Fruit fly (Drosophila melanogaster) whole organism, embryonic: ENCODE data around the gene CG1847.
A peak's percentile ranks its signal among the peaks of the same experiment; 100 is the strongest.

Source experiments
- B-H2 ChIP-seq: fragments of 200-800 bp; sonication (Bioruptor generic); optimal IDR thresholded peaks from 2 replicates; lab custom pipeline; 2018; ENCODE audit warnings: missing biosample characterization, mild to moderate bottlenecking, missing genetic modification characterization
- CG10274 ChIP-seq: fragments of 200-800 bp; sonication (Bioruptor generic); optimal IDR thresholded peaks from 3 replicates; lab custom pipeline; 2017; ENCODE audit warnings: missing biosample characterization, mild to moderate bottlenecking, missing genetic modification characterization
- CG10366 ChIP-seq: fragments of 200-800 bp; sonication (Bioruptor generic); IDR thresholded peaks from 2 replicates; pipeline ENCODE4 v1.3.6; 2022; ENCODE audit warnings: missing biosample characterization, missing genetic modification characterization
- CG10543 ChIP-seq: fragments of 200-800 bp; sonication (Bioruptor generic); optimal IDR thresholded peaks from 3 replicates; lab custom pipeline; 2017; ENCODE audit warnings: missing biosample characterization, mild to moderate bottlenecking, missing genetic modification characterization, moderate library complexity
- CG11398 ChIP-seq: fragments of 200-800 bp; sonication (Bioruptor generic); optimal IDR thresholded peaks from 2 replicates; lab custom pipeline; 2016; ENCODE audit warnings: missing biosample characterization, missing genetic modification characterization
- CG11456 ChIP-seq: fragments of 200-800 bp; sonication (Bioruptor generic); IDR thresholded peaks from 3 replicates; pipeline ENCODE4 v1.3.6; 2022; ENCODE audit warnings: missing biosample characterization, missing genetic modification characterization
- CG12236 ChIP-seq: fragments of 200-800 bp; sonication (Bioruptor generic); optimal IDR thresholded peaks from 2 replicates; lab custom pipeline; 2016; ENCODE audit warnings: missing biosample characterization, missing genetic modification characterization
- CG12391 ChIP-seq: fragments of 200-800 bp; sonication (Bioruptor generic); optimal IDR thresholded peaks from 3 replicates; lab custom pipeline; 2018; ENCODE audit warnings: missing biosample characterization, mild to moderate bottlenecking, missing genetic modification characterization, moderate library complexity
- CG12769 ChIP-seq: fragments of 200-800 bp; sonication (Bioruptor generic); optimal IDR thresholded peaks from 2 replicates; lab custom pipeline; 2019; ENCODE audit warnings: missing biosample characterization, mild to moderate bottlenecking, missing genetic modification characterization, moderate library complexity
- CG13894 ChIP-seq: fragments of 200-800 bp; sonication (Bioruptor generic); optimal IDR thresholded peaks from 3 replicates; lab custom pipeline; 2018; ENCODE audit warnings: missing biosample characterization, mild to moderate bottlenecking, missing genetic modification characterization, moderate library complexity
- CG1602 ChIP-seq: fragments of 200-800 bp; sonication (Bioruptor generic); optimal IDR thresholded peaks from 3 replicates; lab custom pipeline; 2016; ENCODE audit warnings: missing biosample characterization, missing genetic modification characterization
- CG16863 ChIP-seq: fragments of 200-800 bp; sonication (Bioruptor generic); optimal IDR thresholded peaks from 3 replicates; lab custom pipeline; 2016; ENCODE audit warnings: missing biosample characterization, missing genetic modification characterization
- CG17186 ChIP-seq: fragments of 200-800 bp; sonication (Bioruptor generic); optimal IDR thresholded peaks from 3 replicates; lab custom pipeline; 2017; ENCODE audit warnings: missing biosample characterization, missing genetic modification reagents, missing genetic modification characterization
- CG17912 ChIP-seq: fragments of 200-800 bp; sonication (Bioruptor generic); optimal IDR thresholded peaks from 2 replicates; lab custom pipeline; 2018; ENCODE audit warnings: missing biosample characterization, mild to moderate bottlenecking, missing genetic modification characterization
- CG2199 ChIP-seq: fragments of 200-800 bp; sonication (Bioruptor generic); IDR thresholded peaks from 3 replicates; pipeline ENCODE4 v1.3.6; 2022; ENCODE audit warnings: missing biosample characterization, missing genetic modification characterization
- CG2678 ChIP-seq: fragments of 200-800 bp; sonication (Bioruptor generic); optimal IDR thresholded peaks from 3 replicates; lab custom pipeline; 2019; ENCODE audit warnings: missing biosample characterization, mild to moderate bottlenecking, missing genetic modification characterization, moderate library complexity
- CG32767 ChIP-seq: fragments of 200-800 bp; sonication (Bioruptor generic); IDR thresholded peaks from 2 replicates; pipeline ENCODE4 v1.3.6; 2022; ENCODE audit warnings: missing biosample characterization, missing genetic modification characterization
- CG3847 ChIP-seq: fragments of 200-800 bp; sonication (Bioruptor generic); IDR thresholded peaks from 2 replicates; pipeline ENCODE4 v1.3.6; 2022; ENCODE audit warnings: missing biosample characterization, missing genetic modification characterization
- CG4854 ChIP-seq: fragments of 200-800 bp; sonication (Bioruptor generic); optimal IDR thresholded peaks from 2 replicates; lab custom pipeline; 2016; ENCODE audit warnings: missing biosample characterization, missing genetic modification characterization, inconsistent platforms
- CG8388 ChIP-seq: fragments of 200-800 bp; sonication (Bioruptor generic); optimal IDR thresholded peaks from 2 replicates; lab custom pipeline; 2019; ENCODE audit warnings: missing biosample characterization, mild to moderate bottlenecking, missing genetic modification characterization, moderate library complexity
- CG8478 ChIP-seq: fragments of >200 bp; optimal IDR thresholded peaks from 2 replicates; lab custom pipeline; 2018
- CG9797 ChIP-seq: fragments of 200-800 bp; sonication (Bioruptor generic); optimal IDR thresholded peaks from 3 replicates; lab custom pipeline; 2018; ENCODE audit warnings: missing biosample characterization, mild to moderate bottlenecking, missing genetic modification characterization
- CHES-1-like ChIP-seq: fragments of 200-800 bp; sonication (Bioruptor generic); optimal IDR thresholded peaks from 2 replicates; lab custom pipeline; 2016; ENCODE audit warnings: missing biosample characterization, missing genetic modification characterization
- HLH3B ChIP-seq: fragments of 200-800 bp; sonication (Bioruptor generic); IDR thresholded peaks from 2 replicates; pipeline ENCODE4 v1.3.6; 2022; ENCODE audit warnings: missing biosample characterization, missing genetic modification characterization
- Hsf ChIP-seq: fragments of 200-800 bp; sonication (Bioruptor generic); optimal IDR thresholded peaks from 3 replicates; lab custom pipeline; 2016; ENCODE audit warnings: missing biosample characterization, missing genetic modification characterization
- Lhr ChIP-seq: fragments of 200-800 bp; sonication (Bioruptor generic); optimal IDR thresholded peaks from 3 replicates; lab custom pipeline; 2017; ENCODE audit warnings: mild to moderate bottlenecking, missing biosample characterization, missing genetic modification reagents, missing genetic modification characterization
- MESR4 ChIP-seq: fragments of 200-800 bp; sonication (Bioruptor generic); optimal IDR thresholded peaks from 2 replicates; lab custom pipeline; 2018; ENCODE audit warnings: missing biosample characterization, mild to moderate bottlenecking, missing genetic modification characterization, moderate library complexity
- Mes4 ChIP-seq: fragments of 200-800 bp; sonication (Bioruptor generic); optimal IDR thresholded peaks from 2 replicates; lab custom pipeline; 2016; ENCODE audit warnings: missing biosample characterization, missing genetic modification characterization
- NC2α ChIP-seq: fragments of 200-800 bp; sonication (Bioruptor generic); optimal IDR thresholded peaks from 2 replicates; lab custom pipeline; 2016; ENCODE audit warnings: missing biosample characterization, missing genetic modification characterization
- Opbp ChIP-seq: fragments of 200-800 bp; sonication (Bioruptor generic); IDR thresholded peaks from 3 replicates; pipeline ENCODE4 v1.3.6; 2022; ENCODE audit warnings: missing biosample characterization, missing genetic modification characterization; ENCODE audit not compliant: partially characterized antibody
- Sry-δ ChIP-seq: fragments of 200-800 bp; sonication (Bioruptor generic); optimal IDR thresholded peaks from 2 replicates; lab custom pipeline; 2016; ENCODE audit warnings: missing biosample characterization, missing genetic modification characterization
- ab ChIP-seq: fragments of 200-800 bp; sonication (Bioruptor generic); optimal IDR thresholded peaks from 2 replicates; lab custom pipeline; 2016; ENCODE audit warnings: missing biosample characterization, missing genetic modification characterization
- aop ChIP-seq: fragments of 200-800 bp; sonication (Bioruptor generic); IDR thresholded peaks from 2 replicates; pipeline ENCODE4 v1.3.6; 2022; ENCODE audit warnings: missing biosample characterization, missing genetic modification characterization
- chinmo ChIP-seq: fragments of 200-800 bp; sonication (Bioruptor generic); IDR thresholded peaks from 4 replicates; pipeline ENCODE4 v1.3.6; 2022; ENCODE audit warnings: missing biosample characterization, missing genetic modification characterization; ENCODE audit not compliant: partially characterized antibody
- corto ChIP-seq: fragments of 200-800 bp; sonication (Bioruptor generic); optimal IDR thresholded peaks from 2 replicates; lab custom pipeline; 2016; ENCODE audit warnings: missing biosample characterization, mild to moderate bottlenecking, missing genetic modification characterization, moderate library complexity
- en ChIP-seq: fragments of 200-800 bp; sonication (Bioruptor generic); optimal IDR thresholded peaks from 2 replicates; lab custom pipeline; 2016; ENCODE audit warnings: missing biosample characterization, missing genetic modification characterization
- fd102C ChIP-seq: fragments of 200-800 bp; sonication (Bioruptor generic); optimal IDR thresholded peaks from 2 replicates; lab custom pipeline; 2018; ENCODE audit warnings: missing biosample characterization, mild to moderate bottlenecking, missing genetic modification characterization, moderate library complexity
- fu2 ChIP-seq: fragments of 200-800 bp; sonication (Bioruptor generic); optimal IDR thresholded peaks from 2 replicates; lab custom pipeline; 2016; ENCODE audit warnings: missing biosample characterization, missing genetic modification characterization
- gro ChIP-seq: fragments of 200-800 bp; sonication (Bioruptor generic); optimal IDR thresholded peaks from 2 replicates; lab custom pipeline; 2016; ENCODE audit warnings: missing biosample characterization, missing genetic modification characterization
- ham ChIP-seq: fragments of 200-800 bp; sonication (Bioruptor generic); IDR thresholded peaks from 2 replicates; pipeline ENCODE4 v1.3.6; 2022; ENCODE audit warnings: missing biosample characterization, missing genetic modification characterization
- hkb ChIP-seq, 2 experiments: fragments of 200-800 bp in 1 of 2; fragments of >200 bp in 1 of 2; sonication (Bioruptor generic) in 1 of 2; IDR thresholded peaks in 1 of 2; optimal IDR thresholded peaks in 1 of 2; 2 replicates each; pipeline versions ENCODE4 v1.3.6 to Lab custom; 2017 to 2022; ENCODE audit warnings: missing biosample characterization in 1 of 2, missing genetic modification characterization in 1 of 2
- inv ChIP-seq: fragments of 200-800 bp; sonication (Bioruptor generic); IDR thresholded peaks from 2 replicates; pipeline ENCODE4 v1.3.6; 2022; ENCODE audit warnings: missing biosample characterization, missing genetic modification characterization; ENCODE audit not compliant: partially characterized antibody
- kah ChIP-seq: fragments of 200-800 bp; sonication (Bioruptor generic); optimal IDR thresholded peaks from 2 replicates; lab custom pipeline; 2018; ENCODE audit warnings: missing biosample characterization, mild to moderate bottlenecking, missing genetic modification characterization
- lbe ChIP-seq: fragments of 200-800 bp; sonication (Bioruptor generic); optimal IDR thresholded peaks from 2 replicates; lab custom pipeline; 2016; ENCODE audit warnings: missing biosample characterization, mild to moderate bottlenecking, missing genetic modification characterization
- lov ChIP-seq, 2 experiments: fragments of 200-800 bp in 1 of 2; fragments of >200 bp in 1 of 2; sonication (Bioruptor generic) in 1 of 2; IDR thresholded peaks in 1 of 2; optimal IDR thresholded peaks in 1 of 2; 2 replicates in 1 of 2; 3 replicates in 1 of 2; pipeline versions ENCODE4 v1.3.6 to Lab custom; 2017 to 2022; ENCODE audit warnings: missing biosample characterization in 1 of 2, missing genetic modification characterization in 1 of 2
- onecut ChIP-seq: fragments of 200-800 bp; sonication (Bioruptor generic); IDR thresholded peaks from 2 replicates; pipeline ENCODE4 v1.3.6; 2022; ENCODE audit warnings: missing biosample characterization, missing genetic modification characterization
- pita ChIP-seq: fragments of 200-800 bp; sonication (Bioruptor generic); optimal IDR thresholded peaks from 2 replicates; lab custom pipeline; 2017; ENCODE audit warnings: missing biosample characterization, mild to moderate bottlenecking, missing genetic modification characterization
- row ChIP-seq: fragments of 200-800 bp; sonication (Bioruptor generic); IDR thresholded peaks from 3 replicates; pipeline ENCODE4 v1.3.6; 2022; ENCODE audit warnings: missing biosample characterization, missing genetic modification characterization
- sd ChIP-seq: fragments of 200-800 bp; sonication (Bioruptor generic); optimal IDR thresholded peaks from 3 replicates; lab custom pipeline; 2018; ENCODE audit warnings: missing biosample characterization, mild to moderate bottlenecking, missing genetic modification characterization, moderate library complexity
- tio ChIP-seq: fragments of 200-800 bp; sonication (Bioruptor generic); optimal IDR thresholded peaks from 2 replicates; lab custom pipeline; 2017; ENCODE audit warnings: missing biosample characterization, missing genetic modification characterization, inconsistent platforms
- toy ChIP-seq: fragments of 200-800 bp; sonication (Bioruptor generic); IDR thresholded peaks from 2 replicates; pipeline ENCODE4 v1.3.6; 2022; ENCODE audit warnings: missing biosample characterization, missing genetic modification characterization

Gene CG1847

DNA sequence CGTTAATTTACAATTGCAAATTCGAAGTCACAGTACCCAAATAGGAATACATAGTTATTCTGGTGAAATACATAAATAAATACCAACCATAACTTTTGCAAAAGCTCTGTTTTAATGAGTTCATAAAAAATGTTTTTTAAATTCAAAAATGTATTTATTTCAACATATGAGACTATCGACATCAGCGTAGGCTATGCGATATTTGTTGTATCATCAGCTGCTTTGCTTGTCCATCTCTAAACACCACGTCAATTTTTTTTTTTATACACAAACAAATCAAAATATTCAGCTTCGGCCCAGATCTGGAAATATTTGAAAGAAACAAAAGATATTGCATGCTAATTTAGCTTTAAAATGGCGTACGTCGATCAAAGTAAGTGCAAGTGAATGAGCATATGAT lies 19.2 kb downstream of the CG1847 start, which contains the start of gene CG1840 (continued):
- TF ChIP-seq Opbp (GFP tag; lab: Robert Waterston, UW) (peak; percentile 72), CG9797 (GFP tag; lab: Kevin White, UChicago) (no peak), CG2678 (tag; lab: Kevin White, UChicago) (no peak), CG17186 (GFP tag; lab: Kevin White, UChicago) (no peak), hkb (optimal IDR thresholded peaks at IDR 0.05; lab: Kevin White, UChicago) (no peak), hkb (GFP tag; IDR thresholded peaks at IDR 0.05; lab: Robert Waterston, UW) (no peak), Sry-δ (GFP tag; lab: Kevin White, UChicago) (peak; percentile 87), ham (GFP tag; lab: Robert Waterston, UW) (no peak), CG10543 (no peak), MESR4 (GFP tag; lab: Kevin White, UChicago) (peak; percentile 67), CG3847 (GFP tag; lab: Robert Waterston, UW) (peak; percentile 31; the same call in 1 of the 2 replicates), HLH3B (GFP tag; lab: Robert Waterston, UW) (no peak), CG12769 (no peak), CG1602 (no peak), Mes4 (GFP tag; lab: Kevin White, UChicago) (no peak), tio (GFP tag; lab: Kevin White, UChicago) (no peak), fu2 (GFP tag; lab: Kevin White, UChicago) (no peak), CG10274 (no peak), CG16863 (GFP tag; lab: Kevin White, UChicago) (no peak), CG11456 (GFP tag; lab: Robert Waterston, UW) (no peak), B-H2 (GFP tag; lab: Kevin White, UChicago) (no peak), CG12236 (GFP tag; lab: Kevin White, UChicago) (no peak), Lhr (GFP tag; lab: Kevin White, UChicago) (no peak), toy (GFP tag; lab: Robert Waterston, UW) (no peak), lov (optimal IDR thresholded peaks at IDR 0.05; lab: Kevin White, UChicago) (no peak), lov (GFP tag; IDR thresholded peaks at IDR 0.05; lab: Robert Waterston, UW) (no peak), kah (GFP tag; lab: Kevin White, UChicago) (no peak), chinmo (GFP tag; lab: Robert Waterston, UW) (0 out of 4 replicates have a peak, but pooled peaks have one; percentile 29), CG8478 (no peak), CG11398 (GFP tag; lab: Kevin White, UChicago) (no peak), ab (GFP tag; lab: Kevin White, UChicago) (no peak), corto (GFP tag; lab: Kevin White, UChicago) (no peak), CG8388 (GFP tag; lab: Kevin White, UChicago) (no peak), aop (no peak), CG2199 (GFP tag; lab: Robert Waterston, UW) (no peak), NC2α (GFP tag; lab: Kevin White, UChicago) (no peak), CG12391 (peak; percentile 15), pita (GFP tag; lab: Kevin White, UChicago) (no peak), row (GFP tag; lab: Robert Waterston, UW) (peak; percentile 80), gro (GFP tag; lab: Kevin White, UChicago) (peak; percentile 40), Hsf (GFP tag; lab: Kevin White, UChicago) (no peak), inv (GFP tag; lab: Robert Waterston, UW) (peak; percentile 50; the same call in 1 of the 2 replicates), lbe (peak; percentile 4), CG17912 (GFP tag; lab: Kevin White, UChicago) (no peak), CG13894 (tag; lab: Kevin White, UChicago) (peak; percentile 28), en (GFP tag; lab: Kevin White, UChicago) (no peak), sd (no peak), CHES-1-like (no peak), CG10366 (GFP tag; lab: Robert Waterston, UW) (no peak), CG4854 (no peak), onecut (GFP tag; lab: Robert Waterston, UW) (no peak), CG32767 (no peak), fd102C (GFP tag; lab: Kevin White, UChicago) (no peak)
